Fruit fly (Drosophila melanogaster) whole organism, embryonic: Measurements from ENCODE around the gene Tmem214.

Experiments used
- CG12155 ChIP-seq: fragments of 200-800 bp; sonication (Bioruptor generic); optimal IDR thresholded peaks from 3 replicates; lab custom pipeline; 2016; ENCODE audit warnings: missing biosample characterization, missing genetic modification characterization
- CG17359 ChIP-seq: fragments of 200-800 bp; sonication (Bioruptor generic); optimal IDR thresholded peaks from 3 replicates; lab custom pipeline; 2018; ENCODE audit warnings: missing biosample characterization, mild to moderate bottlenecking, missing genetic modification characterization, moderate library complexity
- CG18262 ChIP-seq: fragments of 200-800 bp; optimal IDR thresholded peaks from 3 replicates; lab custom pipeline; 2019; ENCODE audit warnings: missing biosample characterization, mild to moderate bottlenecking, missing genetic modification characterization, moderate library complexity
- CG2712 ChIP-seq: fragments of 200-800 bp; optimal IDR thresholded peaks from 3 replicates; lab custom pipeline; 2019; ENCODE audit warnings: missing biosample characterization, mild to moderate bottlenecking, missing genetic modification characterization, moderate library complexity
- ewg ChIP-seq: fragments of 200-800 bp; sonication (Bioruptor generic); optimal IDR thresholded peaks from 3 replicates; lab custom pipeline; 2017; ENCODE audit warnings: mild to moderate bottlenecking, missing biosample characterization, missing genetic modification reagents, missing genetic modification characterization
- fd96Cb ChIP-seq: fragments of 200-800 bp; sonication (Bioruptor generic); optimal IDR thresholded peaks from 2 replicates; lab custom pipeline; 2018; ENCODE audit warnings: missing biosample characterization, mild to moderate bottlenecking, missing genetic modification characterization, moderate library complexity
- ken ChIP-seq: fragments of 200-800 bp; sonication (Bioruptor generic); IDR thresholded peaks from 3 replicates; pipeline ENCODE4 v1.3.6; 2022; ENCODE audit warnings: missing biosample characterization, missing genetic modification characterization
- sima ChIP-seq: fragments of 200-800 bp; sonication (Bioruptor generic); optimal IDR thresholded peaks from 2 replicates; lab custom pipeline; 2016; ENCODE audit warnings: missing biosample characterization, missing genetic modification characterization
- sob ChIP-seq: fragments of 200-800 bp; sonication (Bioruptor generic); IDR thresholded peaks from 2 replicates; pipeline ENCODE4 v1.3.6; 2022; ENCODE audit warnings: missing biosample characterization, missing genetic modification characterization

DNA sequence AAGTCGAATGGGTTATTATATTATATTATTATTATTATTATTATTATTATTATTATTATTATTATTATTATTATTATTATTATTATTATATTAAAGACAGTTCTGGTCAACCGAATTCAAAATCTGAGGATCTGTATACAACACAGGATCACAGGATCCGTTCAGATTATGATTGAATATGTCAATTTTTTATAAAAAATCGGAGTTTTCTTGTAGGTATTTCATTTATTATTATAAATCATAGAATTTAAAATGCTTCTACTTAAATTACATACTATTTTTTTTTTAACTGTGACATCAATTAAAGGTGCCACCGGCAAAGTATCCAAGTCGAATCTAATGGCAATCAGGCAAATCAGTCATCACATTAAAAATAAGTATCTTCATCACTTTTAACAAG, 46.6 kb upstream of the Tmem214 start, which contains the start of gene CG14913:
- TF ChIP-seq fd96Cb (no peak), CG17359 (tag; lab: Kevin White, UChicago) (no peak), CG2712 (tag; lab: Kevin White, UChicago) (no peak), sima (no peak), CG12155 (GFP tag; lab: Kevin White, UChicago) (no peak), sob (GFP tag; lab: Robert Waterston, UW) (no peak), ewg (GFP tag; lab: Kevin White, UChicago) (no peak), ken (GFP tag; lab: Robert Waterston, UW) (no peak), CG18262 (tag; lab: Kevin White, UChicago) (no peak)
